Fruit fly (Drosophila melanogaster) whole organism, embryonic: ENCODE measurements around the gene CG11000.
A peak's percentile ranks its signal among the peaks of the same experiment; 100 is the strongest.

ENCODE experiments used
- B-H2 ChIP-seq: fragments of 200-800 bp; sonication (Bioruptor generic); optimal IDR thresholded peaks from 2 replicates; lab custom pipeline; 2018; ENCODE audit warnings: missing biosample characterization, mild to moderate bottlenecking, missing genetic modification characterization
- CG10274 ChIP-seq: fragments of 200-800 bp; sonication (Bioruptor generic); optimal IDR thresholded peaks from 3 replicates; lab custom pipeline; 2017; ENCODE audit warnings: missing biosample characterization, mild to moderate bottlenecking, missing genetic modification characterization
- CG12219 ChIP-seq: fragments of 200-800 bp; sonication (Bioruptor generic); optimal IDR thresholded peaks from 3 replicates; lab custom pipeline; 2018; ENCODE audit warnings: missing biosample characterization, mild to moderate bottlenecking, missing genetic modification characterization
- CG1233 ChIP-seq: fragments of 200-800 bp; sonication (Bioruptor generic); optimal IDR thresholded peaks from 4 replicates; lab custom pipeline; 2018; ENCODE audit warnings: missing biosample characterization, mild to moderate bottlenecking, missing genetic modification characterization
- CG12769 ChIP-seq: fragments of 200-800 bp; sonication (Bioruptor generic); optimal IDR thresholded peaks from 2 replicates; lab custom pipeline; 2019; ENCODE audit warnings: missing biosample characterization, mild to moderate bottlenecking, missing genetic modification characterization, moderate library complexity
- CG13287 ChIP-seq: fragments of 200-800 bp; sonication (Bioruptor generic); IDR thresholded peaks from 2 replicates; pipeline ENCODE4 v1.3.6; 2022; ENCODE audit warnings: missing biosample characterization, missing genetic modification characterization; ENCODE audit not compliant: partially characterized antibody
- CG14050 ChIP-seq: fragments of 200-800 bp; sonication (Bioruptor generic); IDR thresholded peaks from 3 replicates; pipeline ENCODE4 v1.3.6; 2022; ENCODE audit warnings: missing biosample characterization, missing genetic modification characterization
- CG14441 ChIP-seq: fragments of 200-800 bp; sonication (Bioruptor generic); IDR thresholded peaks from 2 replicates; pipeline ENCODE4 v1.3.6; 2022; ENCODE audit warnings: missing biosample characterization, missing genetic modification characterization
- CG15011 ChIP-seq: fragments of 200-800 bp; sonication (Bioruptor generic); optimal IDR thresholded peaks from 3 replicates; lab custom pipeline; 2018; ENCODE audit warnings: missing biosample characterization, mild to moderate bottlenecking, missing genetic modification characterization
- CG15479 ChIP-seq: fragments of 200-800 bp; sonication (Bioruptor generic); optimal IDR thresholded peaks from 3 replicates; lab custom pipeline; 2019; ENCODE audit warnings: missing biosample characterization, mild to moderate bottlenecking, missing genetic modification characterization, moderate library complexity
- CG17186 ChIP-seq: fragments of 200-800 bp; sonication (Bioruptor generic); optimal IDR thresholded peaks from 3 replicates; lab custom pipeline; 2017; ENCODE audit warnings: missing biosample characterization, missing genetic modification reagents, missing genetic modification characterization
- CG17385 ChIP-seq: fragments of 200-800 bp; sonication (Bioruptor generic); optimal IDR thresholded peaks from 3 replicates; lab custom pipeline; 2018; ENCODE audit warnings: missing biosample characterization, mild to moderate bottlenecking, missing genetic modification characterization
- CG2202 ChIP-seq: fragments of 200-800 bp; sonication (Bioruptor generic); optimal IDR thresholded peaks from 2 replicates; lab custom pipeline; 2018; ENCODE audit warnings: missing biosample characterization, mild to moderate bottlenecking, missing genetic modification characterization
- CG30431 ChIP-seq: fragments of 200-800 bp; sonication (Bioruptor generic); optimal IDR thresholded peaks from 2 replicates; lab custom pipeline; 2017; ENCODE audit warnings: missing biosample characterization, missing genetic modification characterization
- CG31365 ChIP-seq: fragments of 200-800 bp; sonication (Bioruptor generic); optimal IDR thresholded peaks from 2 replicates; lab custom pipeline; 2018; ENCODE audit warnings: missing biosample characterization, mild to moderate bottlenecking, missing genetic modification characterization
- CG31388 ChIP-seq: fragments of 200-800 bp; sonication (Bioruptor generic); optimal IDR thresholded peaks from 2 replicates; lab custom pipeline; 2016; ENCODE audit warnings: missing biosample characterization, missing genetic modification characterization
- CG3163 ChIP-seq: fragments of 200-800 bp; sonication (Bioruptor generic); optimal IDR thresholded peaks from 3 replicates; lab custom pipeline; 2016; ENCODE audit warnings: missing biosample characterization, missing genetic modification characterization
- CG3281 ChIP-seq: fragments of 200-800 bp; sonication (Bioruptor generic); optimal IDR thresholded peaks from 3 replicates; lab custom pipeline; 2017; ENCODE audit warnings: missing biosample characterization, mild to moderate bottlenecking, missing genetic modification characterization
- CG34376 ChIP-seq: fragments of 200-800 bp; sonication (Bioruptor generic); optimal IDR thresholded peaks from 2 replicates; lab custom pipeline; 2018; ENCODE audit warnings: missing biosample characterization, mild to moderate bottlenecking, missing genetic modification characterization
- CG7963 ChIP-seq: fragments of 200-800 bp; sonication (Bioruptor generic); IDR thresholded peaks from 3 replicates; pipeline ENCODE4 v1.3.6; 2022; ENCODE audit warnings: missing biosample characterization, missing genetic modification characterization; ENCODE audit not compliant: partially characterized antibody
- CTCF ChIP-seq: fragments of 200-800 bp; sonication (Bioruptor generic); optimal IDR thresholded peaks from 2 replicates; lab custom pipeline; 2017; ENCODE audit warnings: missing biosample characterization, mild to moderate bottlenecking, missing genetic modification characterization, moderate library complexity
- D19A ChIP-seq: fragments of 200-800 bp; optimal IDR thresholded peaks from 3 replicates; lab custom pipeline; 2019; ENCODE audit warnings: missing biosample characterization, mild to moderate bottlenecking, missing genetic modification characterization, moderate library complexity
- Dip2 ChIP-seq: fragments of 200-800 bp; sonication (Bioruptor generic); IDR thresholded peaks from 2 replicates; pipeline ENCODE4 v1.3.6; 2022; ENCODE audit warnings: missing biosample characterization, missing genetic modification characterization
- Drgx ChIP-seq: fragments of 200-800 bp; sonication (Bioruptor generic); IDR thresholded peaks from 2 replicates; pipeline ENCODE4 v1.3.6; 2022; ENCODE audit warnings: missing biosample characterization, missing genetic modification characterization
- E2f2 ChIP-seq: fragments of 200-800 bp; sonication (Bioruptor generic); IDR thresholded peaks from 2 replicates; pipeline ENCODE4 v1.3.6; 2022; ENCODE audit warnings: missing biosample characterization, missing genetic modification characterization
- ERR ChIP-seq: fragments of 200-800 bp; sonication (Bioruptor generic); optimal IDR thresholded peaks from 2 replicates; lab custom pipeline; 2016; ENCODE audit warnings: missing biosample characterization, missing genetic modification characterization
- HHEX ChIP-seq: fragments of 200-800 bp; sonication (Bioruptor generic); optimal IDR thresholded peaks from 3 replicates; lab custom pipeline; 2017; ENCODE audit warnings: missing biosample characterization, mild to moderate bottlenecking, missing genetic modification characterization, missing genetic modification reagents
- Hr39 ChIP-seq: fragments of >200 bp; optimal IDR thresholded peaks from 2 replicates; lab custom pipeline; 2017
- Hsf ChIP-seq: fragments of 200-800 bp; sonication (Bioruptor generic); optimal IDR thresholded peaks from 3 replicates; lab custom pipeline; 2016; ENCODE audit warnings: missing biosample characterization, missing genetic modification characterization
- Mes4 ChIP-seq: fragments of 200-800 bp; sonication (Bioruptor generic); optimal IDR thresholded peaks from 2 replicates; lab custom pipeline; 2016; ENCODE audit warnings: missing biosample characterization, missing genetic modification characterization
- Stat92E ChIP-seq, 3 experiments: fragments of >200 bp in 2 of 3; fragments of 200-800 bp in 1 of 3; sonication (Bioruptor generic) in 1 of 3; optimal IDR thresholded peaks; 2 replicates each; lab custom pipeline; 2017 to 2019; ENCODE audit warnings: missing biosample characterization in 3 of 3, missing genetic modification characterization in 3 of 3, mild to moderate bottlenecking in 1 of 3, moderate library complexity in 1 of 3
- Taf1 ChIP-seq: fragments of 200-800 bp; sonication (Bioruptor generic); IDR thresholded peaks from 2 replicates; pipeline ENCODE4 v1.3.6; 2022; ENCODE audit warnings: missing biosample characterization, missing genetic modification characterization
- Xbp1 ChIP-seq: fragments of 200-800 bp; sonication (Bioruptor generic); optimal IDR thresholded peaks from 3 replicates; lab custom pipeline; 2016; ENCODE audit warnings: missing biosample characterization, mild to moderate bottlenecking, missing genetic modification characterization
- ac ChIP-seq: fragments of 200-800 bp; sonication (Bioruptor generic); optimal IDR thresholded peaks from 3 replicates; lab custom pipeline; 2017; ENCODE audit warnings: missing biosample characterization, mild to moderate bottlenecking, missing genetic modification characterization
- crp ChIP-seq, 2 experiments: fragments of 200-800 bp; sonication (Bioruptor generic); optimal IDR thresholded peaks; 2 replicates in 1 of 2; 3 replicates in 1 of 2; lab custom pipeline; 2017; ENCODE audit warnings: missing biosample characterization in 2 of 2, missing genetic modification characterization in 2 of 2, mild to moderate bottlenecking in 1 of 2, moderate library complexity in 1 of 2
- esg ChIP-seq: fragments of 200-800 bp; sonication (Bioruptor generic); conservative IDR thresholded peaks from 2 replicates; pipeline ENCODE4 v1.3.6; 2022; ENCODE audit warnings: missing biosample characterization, missing genetic modification characterization
- gce ChIP-seq: fragments of 200-800 bp; sonication (Bioruptor generic); IDR thresholded peaks from 3 replicates; pipeline ENCODE4 v1.3.6; 2022; ENCODE audit warnings: missing biosample characterization, missing genetic modification characterization
- ind ChIP-seq: fragments of 200-800 bp; sonication (Bioruptor generic); optimal IDR thresholded peaks from 3 replicates; lab custom pipeline; 2016; ENCODE audit warnings: missing biosample characterization, missing genetic modification characterization
- ken ChIP-seq: fragments of 200-800 bp; sonication (Bioruptor generic); IDR thresholded peaks from 3 replicates; pipeline ENCODE4 v1.3.6; 2022; ENCODE audit warnings: missing biosample characterization, missing genetic modification characterization
- p53 ChIP-seq: fragments of 200-800 bp; sonication (Bioruptor generic); optimal IDR thresholded peaks from 2 replicates; lab custom pipeline; 2016; ENCODE audit warnings: missing biosample characterization, missing genetic modification characterization
- pb ChIP-seq: fragments of 200-800 bp; sonication (Bioruptor generic); optimal IDR thresholded peaks from 3 replicates; lab custom pipeline; 2016; ENCODE audit warnings: missing biosample characterization, missing genetic modification characterization
- pzg ChIP-seq: fragments of 200-800 bp; sonication (Bioruptor generic); optimal IDR thresholded peaks from 3 replicates; lab custom pipeline; 2018; ENCODE audit warnings: missing biosample characterization, mild to moderate bottlenecking, missing genetic modification characterization, moderate library complexity
- rib ChIP-seq: fragments of 200-800 bp; sonication (Bioruptor generic); IDR thresholded peaks from 2 replicates; pipeline ENCODE4 v1.3.6; 2022; ENCODE audit warnings: missing biosample characterization, missing genetic modification characterization
- sd ChIP-seq: fragments of 200-800 bp; sonication (Bioruptor generic); optimal IDR thresholded peaks from 3 replicates; lab custom pipeline; 2018; ENCODE audit warnings: missing biosample characterization, mild to moderate bottlenecking, missing genetic modification characterization, moderate library complexity
- slp2 ChIP-seq: fragments of 200-800 bp; sonication (Bioruptor generic); optimal IDR thresholded peaks from 2 replicates; lab custom pipeline; 2016; ENCODE audit warnings: missing biosample characterization, missing genetic modification characterization
- ssp ChIP-seq: fragments of 200-800 bp; sonication (Bioruptor generic); IDR thresholded peaks from 2 replicates; pipeline ENCODE4 v1.3.6; 2022; ENCODE audit warnings: missing biosample characterization, missing genetic modification characterization
- sug ChIP-seq: fragments of 200-800 bp; optimal IDR thresholded peaks from 2 replicates; lab custom pipeline; 2019; ENCODE audit warnings: missing biosample characterization, mild to moderate bottlenecking, missing genetic modification characterization, moderate library complexity
- tll ChIP-seq, 2 experiments: fragments of 200-800 bp in 1 of 2; fragments of >200 bp in 1 of 2; sonication (Bioruptor generic) in 1 of 2; optimal IDR thresholded peaks; 2 replicates each; lab custom pipeline; 2017 to 2019; ENCODE audit warnings: missing biosample characterization in 2 of 2, missing genetic modification characterization in 2 of 2, mild to moderate bottlenecking in 1 of 2, moderate library complexity in 1 of 2
- trem ChIP-seq: fragments of 200-800 bp; optimal IDR thresholded peaks from 3 replicates; lab custom pipeline; 2019; ENCODE audit warnings: missing biosample characterization, mild to moderate bottlenecking, missing genetic modification characterization, moderate library complexity
- tx ChIP-seq: fragments of 200-800 bp; sonication (Bioruptor generic); optimal IDR thresholded peaks from 2 replicates; lab custom pipeline; 2016; ENCODE audit warnings: missing biosample characterization, missing genetic modification characterization
- wek ChIP-seq: fragments of 200-800 bp; sonication (Bioruptor generic); optimal IDR thresholded peaks from 3 replicates; lab custom pipeline; 2018; ENCODE audit warnings: missing biosample characterization, mild to moderate bottlenecking, missing genetic modification characterization, moderate library complexity

CG11000 gene

DNA sequence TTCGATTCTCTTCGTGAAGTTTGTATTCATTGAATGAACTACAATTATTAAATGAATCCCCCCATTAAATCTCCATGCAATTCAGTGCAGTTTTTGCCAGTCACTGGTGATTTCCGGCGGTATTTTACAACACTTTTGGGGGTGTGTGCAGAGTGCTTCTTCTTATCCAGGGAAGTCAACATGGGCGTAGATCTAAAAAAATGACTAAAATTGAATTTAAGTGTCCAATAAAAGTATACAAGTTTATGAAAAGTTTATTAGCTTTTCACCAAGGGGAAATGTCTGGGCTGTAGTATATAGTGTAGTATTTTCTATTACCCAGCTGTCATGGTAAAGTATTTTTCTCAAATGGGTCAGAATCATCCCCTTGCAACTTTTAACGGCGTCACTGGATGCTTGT lies 10.6 kb upstream of the CG11000 start, which contains the start of gene Hpf1 (continued):
- TF ChIP-seq CG12219 (GFP tag; lab: Kevin White, UChicago) (peak; percentile 98), sd (tag; lab: Kevin White, UChicago) (peak; percentile 94), ken (GFP tag; lab: Robert Waterston, UW) (peak; percentile 97), Hsf (GFP tag; lab: Kevin White, UChicago) (peak; percentile 99), Taf1 (GFP tag; lab: Robert Waterston, UW) (peak; percentile 97), esg (GFP tag; lab: Robert Waterston, UW) (peak; percentile 98), CG15479 (GFP tag; lab: Kevin White, UChicago) (peak; percentile 73), Xbp1 (GFP tag; lab: Kevin White, UChicago) (peak; percentile 99), Dip2 (GFP tag; lab: Robert Waterston, UW) (peak; percentile 73), rib (GFP tag; lab: Robert Waterston, UW) (peak; percentile 97), ac (peak; percentile 86), CG34376 (peak; percentile 98), CG12769 (peak; percentile 99), CG2202 (tag; lab: Kevin White, UChicago) (peak; percentile 96), E2f2 (GFP tag; lab: Robert Waterston, UW) (peak; percentile 86), CG30431 (peak; percentile 98), ssp (peak; percentile 93), D19A (peak; percentile 94), CTCF (GFP tag; lab: Kevin White, UChicago) (peak; percentile 74), B-H2 (peak; percentile 97), tx (peak; percentile 98), pzg (GFP tag; lab: Kevin White, UChicago) (peak; percentile 64), Drgx (GFP tag; lab: Robert Waterston, UW) (peak; percentile 98), CG3163 (GFP tag; lab: Kevin White, UChicago) (peak; percentile 91), CG10274 (peak; percentile 93), gce (GFP tag; lab: Robert Waterston, UW) (peak; percentile 95), HHEX (peak; percentile 98), CG7963 (GFP tag; lab: Robert Waterston, UW) (no peak), CG3281 (peak; percentile 99), CG17186 (GFP tag; lab: Kevin White, UChicago) (peak; percentile 90), wek (GFP tag; lab: Kevin White, UChicago) (peak; percentile 99), trem (tag; lab: Kevin White, UChicago) (peak; percentile 94), ind (GFP tag; lab: Kevin White, UChicago) (peak; percentile 99), CG17385 (GFP tag; lab: Kevin White, UChicago) (peak; percentile 99), Hr39 (lab: Kevin White, UChicago) (no peak), ERR (peak; percentile 97), slp2 (GFP tag; lab: Kevin White, UChicago) (peak; percentile 96), pb (GFP tag; lab: Kevin White, UChicago) (peak; percentile 97), crp (GFP tag; optimal IDR thresholded peaks at IDR 0.05; lab: Kevin White, UChicago) (peak in 1 of 2 experiments; percentile 69), CG31365 (peak; percentile 90), p53 (GFP tag; lab: Kevin White, UChicago) (peak; percentile 96), sug (tag; lab: Kevin White, UChicago) (peak; percentile 97), tll (GFP tag; optimal IDR thresholded peaks at IDR 0.05; lab: Kevin White, UChicago) (peak; percentile 24 to 91), CG31388 (peak; percentile 95), CG15011 (GFP tag; lab: Kevin White, UChicago) (peak; percentile 97), CG14050 (GFP tag; lab: Robert Waterston, UW) (peak; percentile 95), CG1233 (peak; percentile 97), CG14441 (peak; percentile 99), CG13287 (GFP tag; lab: Robert Waterston, UW) (peak; percentile 42; the same call in 1 of the 2 replicates), Stat92E (GFP tag; optimal IDR thresholded peaks at IDR 0.05; lab: Kevin White, UChicago) (peak in 1 of 3 experiments; percentile 87), Mes4 (GFP tag; lab: Kevin White, UChicago) (peak; percentile 97)
